Worm (Caenorhabditis elegans) whole organism, L3 larva: ENCODE data around the gene tftc-5.
A peak's percentile ranks its signal among the peaks of the same experiment; 100 is the strongest.

Experiments
- R02D3.7 ChIP-seq: fragments of 150-350 bp; optimal IDR thresholded peaks from 2 replicates; lab custom pipeline; 2014; ENCODE audit warnings: missing biosample characterization, missing genetic modification characterization
- ZK546.5 ChIP-seq: sonication (generic microtip); optimal IDR thresholded peaks from 2 replicates; lab custom pipeline; 2017; ENCODE audit warnings: missing biosample characterization, missing genetic modification characterization
- aly-2 ChIP-seq: fragments of 150-350 bp; optimal IDR thresholded peaks from 2 replicates; lab custom pipeline; 2014; ENCODE audit warnings: missing biosample characterization, missing genetic modification characterization
- ama-1 ChIP-seq: fragments of 150-350 bp; optimal IDR thresholded peaks from 2 replicates; lab custom pipeline; 2018
- ceh-16 ChIP-seq: sonication (generic microtip); optimal IDR thresholded peaks from 2 replicates; lab custom pipeline; 2017; ENCODE audit warnings: missing biosample characterization, missing genetic modification characterization
- ceh-28 ChIP-seq: fragments of 150-350 bp; optimal IDR thresholded peaks from 2 replicates; lab custom pipeline; 2014; ENCODE audit warnings: missing biosample characterization, missing genetic modification reagents, missing genetic modification characterization
- ceh-82 ChIP-seq: fragments of 150-350 bp; optimal IDR thresholded peaks from 2 replicates; lab custom pipeline; 2014; ENCODE audit warnings: missing biosample characterization, missing genetic modification characterization
- ceh-9 ChIP-seq: sonication (generic microtip); optimal IDR thresholded peaks from 2 replicates; lab custom pipeline; 2018; ENCODE audit warnings: missing biosample characterization, missing genetic modification characterization
- daf-12 ChIP-seq: fragments of 150-350 bp; optimal IDR thresholded peaks from 2 replicates; lab custom pipeline; 2014; ENCODE audit warnings: missing biosample characterization, missing genetic modification reagents, missing genetic modification characterization
- egl-27 ChIP-seq: sonication (generic microtip); optimal IDR thresholded peaks from 4 replicates; lab custom pipeline; 2017; ENCODE audit warnings: missing biosample characterization, missing genetic modification reagents, missing genetic modification characterization
- egl-5 ChIP-seq: fragments of 150-350 bp; optimal IDR thresholded peaks from 2 replicates; lab custom pipeline; 2017; ENCODE audit warnings: missing biosample characterization, missing genetic modification reagents, missing genetic modification characterization, inconsistent platforms
- elt-1 ChIP-seq: fragments of 150-350 bp; optimal IDR thresholded peaks from 2 replicates; lab custom pipeline; 2014; ENCODE audit warnings: missing biosample characterization, missing genetic modification characterization
- elt-2 ChIP-seq: sonication (generic microtip); optimal IDR thresholded peaks from 2 replicates; lab custom pipeline; 2016; ENCODE audit warnings: missing genetic modification reagents, mild to moderate bottlenecking, missing genetic modification characterization, missing compliant biosample characterization
- elt-3 ChIP-seq, 3 experiments: fragments of 150-350 bp in 1 of 3; sonication (generic microtip) in 2 of 3; optimal IDR thresholded peaks; 2 replicates in 2 of 3; 4 replicates in 1 of 3; lab custom pipeline; 2014 to 2017; ENCODE audit warnings: missing biosample characterization in 3 of 3, missing genetic modification characterization in 3 of 3
- eor-1 ChIP-seq, 2 experiments: fragments of 150-350 bp; optimal IDR thresholded peaks; 2 replicates each; lab custom pipeline; 2014 to 2018; ENCODE audit warnings: missing biosample characterization in 2 of 2, missing genetic modification characterization in 2 of 2
- fkh-10 ChIP-seq: sonication (generic microtip); optimal IDR thresholded peaks from 2 replicates; lab custom pipeline; 2017; ENCODE audit warnings: missing biosample characterization, missing genetic modification reagents, missing genetic modification characterization
- fkh-2 ChIP-seq: fragments of 150-350 bp; optimal IDR thresholded peaks from 2 replicates; lab custom pipeline; 2014; ENCODE audit warnings: missing biosample characterization, missing genetic modification reagents, missing genetic modification characterization
- fos-1 ChIP-seq: fragments of 150-350 bp; optimal IDR thresholded peaks from 2 replicates; lab custom pipeline; 2014; ENCODE audit warnings: missing biosample characterization, missing genetic modification characterization
- hmg-11 ChIP-seq: sonication (generic microtip); optimal IDR thresholded peaks from 2 replicates; lab custom pipeline; 2016; ENCODE audit warnings: missing genetic modification characterization, missing compliant biosample characterization
- jun-1 ChIP-seq: fragments of 150-350 bp; optimal IDR thresholded peaks from 2 replicates; lab custom pipeline; 2014; ENCODE audit warnings: missing biosample characterization, missing genetic modification reagents, missing genetic modification characterization
- lin-15B ChIP-seq: fragments of 150-350 bp; optimal IDR thresholded peaks from 2 replicates; lab custom pipeline; 2014; ENCODE audit warnings: missing biosample characterization, missing genetic modification characterization
- lin-39 ChIP-seq: fragments of 150-350 bp; optimal IDR thresholded peaks from 2 replicates; lab custom pipeline; 2018; ENCODE audit warnings: missing biosample characterization, missing genetic modification reagents, missing genetic modification characterization
- lsy-12 ChIP-seq: sonication (generic microtip); optimal IDR thresholded peaks from 2 replicates; lab custom pipeline; 2016; ENCODE audit warnings: mild to moderate bottlenecking, missing genetic modification characterization, missing compliant biosample characterization
- mdl-1 ChIP-seq: fragments of 150-350 bp; optimal IDR thresholded peaks from 2 replicates; lab custom pipeline; 2014; ENCODE audit warnings: missing biosample characterization, missing genetic modification characterization
- mml-1 ChIP-seq: fragments of 150-350 bp; sonication (generic microtip); optimal IDR thresholded peaks from 3 replicates; lab custom pipeline; 2014; ENCODE audit warnings: missing biosample characterization, missing genetic modification characterization
- nfya-1 ChIP-seq: sonication (generic microtip); optimal IDR thresholded peaks from 2 replicates; lab custom pipeline; 2017; ENCODE audit warnings: missing genetic modification characterization, mild to moderate bottlenecking, missing compliant biosample characterization, antibody characterized with exemption, moderate library complexity; ENCODE audit not compliant: insufficient read depth
- nhr-11 ChIP-seq: fragments of 150-350 bp; optimal IDR thresholded peaks from 2 replicates; lab custom pipeline; 2014; ENCODE audit warnings: missing biosample characterization, missing genetic modification characterization
- nhr-12 ChIP-seq: fragments of 150-350 bp; optimal IDR thresholded peaks from 2 replicates; lab custom pipeline; 2014; ENCODE audit warnings: missing biosample characterization, missing genetic modification characterization
- nhr-23 ChIP-seq: fragments of 150-350 bp; optimal IDR thresholded peaks from 2 replicates; lab custom pipeline; 2014; ENCODE audit warnings: missing biosample characterization, missing genetic modification reagents, missing genetic modification characterization
- nhr-237 ChIP-seq: fragments of 150-350 bp; optimal IDR thresholded peaks from 2 replicates; lab custom pipeline; 2014; ENCODE audit warnings: missing biosample characterization, missing genetic modification characterization
- nhr-25 ChIP-seq: sonication (generic microtip); optimal IDR thresholded peaks from 2 replicates; lab custom pipeline; 2017; ENCODE audit warnings: missing biosample characterization, missing genetic modification characterization
- nhr-28 ChIP-seq: fragments of 150-350 bp; optimal IDR thresholded peaks from 2 replicates; lab custom pipeline; 2014; ENCODE audit warnings: missing biosample characterization, missing genetic modification characterization
- nhr-43 ChIP-seq: sonication (generic microtip); optimal IDR thresholded peaks from 2 replicates; lab custom pipeline; 2016; ENCODE audit warnings: mild to moderate bottlenecking, missing genetic modification characterization, missing compliant biosample characterization; ENCODE audit not compliant: poor library complexity, severe bottlenecking
- nhr-67 ChIP-seq: fragments of 150-350 bp; optimal IDR thresholded peaks from 2 replicates; lab custom pipeline; 2014; ENCODE audit warnings: missing biosample characterization, missing genetic modification characterization
- nhr-76 ChIP-seq: fragments of 150-350 bp; sonication (generic microtip); optimal IDR thresholded peaks from 5 replicates; lab custom pipeline; 2014; ENCODE audit warnings: missing biosample characterization, missing genetic modification characterization
- nhr-77 ChIP-seq: fragments of 150-350 bp; optimal IDR thresholded peaks from 2 replicates; lab custom pipeline; 2014; ENCODE audit warnings: missing biosample characterization, missing genetic modification characterization
- pha-4 ChIP-seq: fragments of 150-350 bp; optimal IDR thresholded peaks from 2 replicates; lab custom pipeline; 2014; ENCODE audit warnings: missing biosample characterization, missing genetic modification reagents, missing genetic modification characterization
- pqm-1 ChIP-seq: fragments of 150-350 bp; optimal IDR thresholded peaks from 2 replicates; lab custom pipeline; 2017; ENCODE audit warnings: missing biosample characterization, missing genetic modification characterization, inconsistent platforms
- sea-2 ChIP-seq: fragments of 150-350 bp; sonication (generic microtip); optimal IDR thresholded peaks from 4 replicates; lab custom pipeline; 2014; ENCODE audit warnings: missing biosample characterization, missing genetic modification reagents, missing genetic modification characterization
- skn-1 ChIP-seq: fragments of 150-350 bp; optimal IDR thresholded peaks from 2 replicates; lab custom pipeline; 2014; ENCODE audit warnings: missing biosample characterization, missing genetic modification characterization
- snpc-4 ChIP-seq: fragments of 150-350 bp; optimal IDR thresholded peaks from 2 replicates; lab custom pipeline; 2014; ENCODE audit warnings: missing biosample characterization, missing genetic modification characterization
- tbx-2 ChIP-seq: sonication (generic microtip); optimal IDR thresholded peaks from 2 replicates; lab custom pipeline; 2016; ENCODE audit warnings: mild to moderate bottlenecking, missing genetic modification characterization, missing compliant biosample characterization
- unc-39 ChIP-seq: sonication (generic microtip); optimal IDR thresholded peaks from 4 replicates; lab custom pipeline; 2017; ENCODE audit warnings: missing biosample characterization, missing genetic modification characterization
- unc-62 ChIP-seq: fragments of 150-350 bp; sonication (generic microtip); optimal IDR thresholded peaks from 4 replicates; lab custom pipeline; 2014; ENCODE audit warnings: missing biosample characterization, missing genetic modification reagents, missing genetic modification characterization
- zag-1 ChIP-seq: fragments of 150-350 bp; optimal IDR thresholded peaks from 2 replicates; lab custom pipeline; 2014; ENCODE audit warnings: missing biosample characterization, missing genetic modification characterization
- ztf-11 ChIP-seq: fragments of 150-350 bp; optimal IDR thresholded peaks from 2 replicates; lab custom pipeline; 2014; ENCODE audit warnings: missing biosample characterization, missing genetic modification characterization
- ztf-4 ChIP-seq: fragments of 150-350 bp; optimal IDR thresholded peaks from 2 replicates; lab custom pipeline; 2014; ENCODE audit warnings: missing biosample characterization, missing genetic modification characterization

tftc-5 gene

ce11 chrIII:3984049-3984484 is 37.9 kb upstream of the tftc-5 start:
- TF ChIP-seq unc-39 (tag; lab: Kevin White, UChicago) (no peak), ceh-9 (no peak), ZK546.5 (tag; lab: Kevin White, UChicago) (no peak), nhr-23 (no peak), snpc-4 (tag; lab: Kevin White, UChicago) (peak; percentile 14), pha-4 (tag; lab: Kevin White, UChicago) (peak; percentile 88), tbx-2 (tag; lab: Kevin White, UChicago) (no peak), lsy-12 (tag; lab: Kevin White, UChicago) (peak; percentile 10), jun-1 (tag; lab: Kevin White, UChicago) (no peak), fos-1 (tag; lab: Kevin White, UChicago) (no peak), ztf-4 (no peak), nhr-43 (tag; lab: Kevin White, UChicago) (no peak), nhr-67 (no peak), ama-1 (lab: Kevin White, UChicago) (no peak), daf-12 (tag; lab: Kevin White, UChicago) (no peak), nhr-237 (tag; lab: Kevin White, UChicago) (no peak), nhr-76 (tag; lab: Kevin White, UChicago) (no peak), unc-62 (GFP tag; lab: Kevin White, UChicago) (no peak), nhr-77 (tag; lab: Kevin White, UChicago) (no peak), lin-15B (tag; lab: Kevin White, UChicago) (no peak), hmg-11 (tag; lab: Kevin White, UChicago) (peak; percentile 36), mdl-1 (tag; lab: Kevin White, UChicago) (no peak), egl-5 (tag; lab: Kevin White, UChicago) (peak; percentile 60), nhr-11 (no peak), zag-1 (tag; lab: Kevin White, UChicago) (no peak), fkh-2 (tag; lab: Kevin White, UChicago) (no peak), lin-39 (tag; lab: Kevin White, UChicago) (peak; percentile 1), mml-1 (tag; lab: Kevin White, UChicago) (no peak), nfya-1 (tag; lab: Kevin White, UChicago) (peak; percentile 24), elt-2 (tag; lab: Kevin White, UChicago) (no peak), nhr-28 (tag; lab: Kevin White, UChicago) (no peak), egl-27 (no peak), nhr-12 (tag; lab: Kevin White, UChicago) (no peak), ceh-16 (no peak), fkh-10 (GFP tag; lab: Kevin White, UChicago) (no peak), aly-2 (tag; lab: Kevin White, UChicago) (no peak), ceh-82 (no peak), R02D3.7 (no peak), ztf-11 (tag; lab: Kevin White, UChicago) (no peak), ceh-28 (tag; lab: Kevin White, UChicago) (no peak), pqm-1 (no peak), sea-2 (GFP tag; lab: Kevin White, UChicago) (no peak), elt-1 (no peak), eor-1 (tag; optimal IDR thresholded peaks at IDR 0.05; lab: Kevin White, UChicago) (no peak), nhr-25 (tag; lab: Kevin White, UChicago) (no peak), skn-1 (tag; lab: Kevin White, UChicago) (no peak), elt-3 (tag; optimal IDR thresholded peaks at IDR 0.05; lab: Kevin White, UChicago) (no peak)
